Fruit fly (Drosophila melanogaster) whole organism, embryonic: ENCODE measurements around the gene CG2901.

ENCODE experiments used
- Aef1 ChIP-seq: fragments of 200-800 bp; sonication (Bioruptor generic); IDR thresholded peaks from 3 replicates; pipeline ENCODE4 v1.3.6; 2022; ENCODE audit warnings: missing biosample characterization, missing genetic modification characterization
- BEAF-32 ChIP-seq: fragments of 200-800 bp; sonication (Bioruptor generic); optimal IDR thresholded peaks from 3 replicates; lab custom pipeline; 2017; ENCODE audit warnings: missing biosample characterization, missing genetic modification characterization, mild to moderate bottlenecking, moderate library complexity, missing genetic modification reagents
- BtbVII ChIP-seq: fragments of 200-800 bp; sonication (Bioruptor generic); optimal IDR thresholded peaks from 3 replicates; lab custom pipeline; 2017; ENCODE audit warnings: missing biosample characterization, mild to moderate bottlenecking, missing genetic modification characterization
- CG10321 ChIP-seq: fragments of 200-800 bp; sonication (Bioruptor generic); IDR thresholded peaks from 2 replicates; pipeline ENCODE4 v1.3.6; 2022; ENCODE audit warnings: missing biosample characterization, missing genetic modification characterization
- CG11247 ChIP-seq: fragments of 200-800 bp; sonication (Bioruptor generic); IDR thresholded peaks from 2 replicates; pipeline ENCODE4 v1.3.6; 2022; ENCODE audit warnings: missing biosample characterization, missing genetic modification characterization
- CG12155 ChIP-seq: fragments of 200-800 bp; sonication (Bioruptor generic); optimal IDR thresholded peaks from 3 replicates; lab custom pipeline; 2016; ENCODE audit warnings: missing biosample characterization, missing genetic modification characterization
- CG12236 ChIP-seq: fragments of 200-800 bp; sonication (Bioruptor generic); optimal IDR thresholded peaks from 2 replicates; lab custom pipeline; 2016; ENCODE audit warnings: missing biosample characterization, missing genetic modification characterization
- CG12659 ChIP-seq: fragments of 200-800 bp; sonication (Bioruptor generic); optimal IDR thresholded peaks from 3 replicates; lab custom pipeline; 2017; ENCODE audit warnings: mild to moderate bottlenecking, missing biosample characterization, missing genetic modification reagents, missing genetic modification characterization
- CG13424 ChIP-seq: fragments of 200-800 bp; sonication (Bioruptor generic); optimal IDR thresholded peaks from 2 replicates; lab custom pipeline; 2019; ENCODE audit warnings: missing biosample characterization, mild to moderate bottlenecking, missing genetic modification characterization, moderate library complexity
- CG14014 ChIP-seq: fragments of 200-800 bp; sonication (Bioruptor generic); IDR thresholded peaks from 2 replicates; pipeline ENCODE4 v1.3.6; 2022; ENCODE audit warnings: missing biosample characterization, missing genetic modification characterization
- CG14441 ChIP-seq: fragments of 200-800 bp; sonication (Bioruptor generic); IDR thresholded peaks from 2 replicates; pipeline ENCODE4 v1.3.6; 2022; ENCODE audit warnings: missing biosample characterization, missing genetic modification characterization
- CG15514 ChIP-seq: fragments of 200-800 bp; sonication (Bioruptor generic); optimal IDR thresholded peaks from 3 replicates; lab custom pipeline; 2017; ENCODE audit warnings: missing biosample characterization, missing genetic modification characterization, mild to moderate bottlenecking, moderate library complexity, missing genetic modification reagents
- CG17612 ChIP-seq: fragments of 200-800 bp; sonication (Bioruptor generic); IDR thresholded peaks from 2 replicates; pipeline ENCODE4 v1.3.6; 2022; ENCODE audit warnings: missing biosample characterization, missing genetic modification characterization
- CG1832 ChIP-seq: fragments of 200-800 bp; sonication (Bioruptor generic); optimal IDR thresholded peaks from 2 replicates; lab custom pipeline; 2017; ENCODE audit warnings: missing biosample characterization, mild to moderate bottlenecking, missing genetic modification characterization, inconsistent platforms
- CG2120 ChIP-seq: fragments of 200-800 bp; sonication (Bioruptor generic); optimal IDR thresholded peaks from 3 replicates; lab custom pipeline; 2016; ENCODE audit warnings: missing biosample characterization, missing genetic modification characterization
- CG2678 ChIP-seq: fragments of 200-800 bp; sonication (Bioruptor generic); optimal IDR thresholded peaks from 3 replicates; lab custom pipeline; 2019; ENCODE audit warnings: missing biosample characterization, mild to moderate bottlenecking, missing genetic modification characterization, moderate library complexity
- CG32532 ChIP-seq: fragments of 200-800 bp; sonication (Bioruptor generic); IDR thresholded peaks from 2 replicates; pipeline ENCODE4 v1.3.6; 2022; ENCODE audit warnings: missing biosample characterization, missing genetic modification characterization
- CG3281 ChIP-seq: fragments of 200-800 bp; sonication (Bioruptor generic); optimal IDR thresholded peaks from 3 replicates; lab custom pipeline; 2017; ENCODE audit warnings: missing biosample characterization, mild to moderate bottlenecking, missing genetic modification characterization
- CG3407 ChIP-seq: fragments of 200-800 bp; sonication (Bioruptor generic); optimal IDR thresholded peaks from 2 replicates; lab custom pipeline; 2018; ENCODE audit warnings: missing biosample characterization, mild to moderate bottlenecking, missing genetic modification characterization
- CG5245 ChIP-seq: fragments of 200-800 bp; sonication (Bioruptor generic); optimal IDR thresholded peaks from 3 replicates; lab custom pipeline; 2016; ENCODE audit warnings: missing biosample characterization, missing genetic modification characterization
- CG7271 ChIP-seq: fragments of 200-800 bp; sonication (Bioruptor generic); optimal IDR thresholded peaks from 2 replicates; lab custom pipeline; 2018; ENCODE audit warnings: missing biosample characterization, mild to moderate bottlenecking, missing genetic modification characterization, moderate library complexity
- CG7928 ChIP-seq: fragments of 200-800 bp; sonication (Bioruptor generic); optimal IDR thresholded peaks from 2 replicates; lab custom pipeline; 2017; ENCODE audit warnings: missing biosample characterization, mild to moderate bottlenecking, missing genetic modification characterization
- CG9727 ChIP-seq: fragments of 200-800 bp; sonication (Bioruptor generic); optimal IDR thresholded peaks from 3 replicates; lab custom pipeline; 2017; ENCODE audit warnings: missing biosample characterization, mild to moderate bottlenecking, missing genetic modification characterization
- Drgx ChIP-seq: fragments of 200-800 bp; sonication (Bioruptor generic); IDR thresholded peaks from 2 replicates; pipeline ENCODE4 v1.3.6; 2022; ENCODE audit warnings: missing biosample characterization, missing genetic modification characterization
- Fer1 ChIP-seq: fragments of 200-800 bp; sonication (Bioruptor generic); optimal IDR thresholded peaks from 2 replicates; lab custom pipeline; 2017; ENCODE audit warnings: missing biosample characterization, mild to moderate bottlenecking, missing genetic modification characterization
- H2.0 ChIP-seq: fragments of 200-800 bp; sonication (Bioruptor generic); IDR thresholded peaks from 2 replicates; pipeline ENCODE4 v1.3.6; 2022; ENCODE audit warnings: missing biosample characterization, missing genetic modification characterization
- Hand ChIP-seq: fragments of 200-800 bp; sonication (Bioruptor generic); optimal IDR thresholded peaks from 2 replicates; lab custom pipeline; 2017; ENCODE audit warnings: mild to moderate bottlenecking, missing biosample characterization, missing genetic modification reagents, missing genetic modification characterization
- Hmr ChIP-seq: fragments of 200-800 bp; sonication (Bioruptor generic); optimal IDR thresholded peaks from 3 replicates; lab custom pipeline; 2017; ENCODE audit warnings: mild to moderate bottlenecking, missing biosample characterization, missing genetic modification reagents, missing genetic modification characterization
- Nf-YB ChIP-seq: fragments of 200-800 bp; sonication (Bioruptor generic); optimal IDR thresholded peaks from 3 replicates; lab custom pipeline; 2019; ENCODE audit warnings: missing biosample characterization, mild to moderate bottlenecking, missing genetic modification characterization, moderate library complexity
- Oaz ChIP-seq: fragments of 200-800 bp; sonication (Bioruptor generic); IDR thresholded peaks from 2 replicates; pipeline ENCODE4 v1.3.6; 2022; ENCODE audit warnings: missing biosample characterization, missing genetic modification characterization
- Trl ChIP-seq, 3 experiments: fragments of >200 bp in 2 of 3; fragments of 200-800 bp in 1 of 3; sonication (Bioruptor generic) in 1 of 3; optimal IDR thresholded peaks; 2 replicates in 1 of 3; 3 replicates in 2 of 3; lab custom pipeline; 2016 to 2017; ENCODE audit warnings: missing biosample characterization in 1 of 3, missing genetic modification characterization in 1 of 3
- ab ChIP-seq: fragments of 200-800 bp; sonication (Bioruptor generic); optimal IDR thresholded peaks from 2 replicates; lab custom pipeline; 2016; ENCODE audit warnings: missing biosample characterization, missing genetic modification characterization
- abd-A ChIP-seq: fragments of 200-800 bp; sonication (Bioruptor generic); optimal IDR thresholded peaks from 3 replicates; lab custom pipeline; 2019; ENCODE audit warnings: missing biosample characterization, mild to moderate bottlenecking, missing genetic modification characterization, moderate library complexity
- chinmo ChIP-seq: fragments of 200-800 bp; sonication (Bioruptor generic); IDR thresholded peaks from 4 replicates; pipeline ENCODE4 v1.3.6; 2022; ENCODE audit warnings: missing biosample characterization, missing genetic modification characterization; ENCODE audit not compliant: partially characterized antibody
- crol ChIP-seq: fragments of 200-800 bp; sonication (Bioruptor generic); IDR thresholded peaks from 2 replicates; pipeline ENCODE4 v1.3.6; 2022; ENCODE audit warnings: missing biosample characterization, missing genetic modification characterization
- gem ChIP-seq: fragments of 200-800 bp; sonication (Bioruptor generic); optimal IDR thresholded peaks from 2 replicates; lab custom pipeline; 2019; ENCODE audit warnings: missing biosample characterization, mild to moderate bottlenecking, missing genetic modification characterization, moderate library complexity
- gt ChIP-seq: fragments of 200-800 bp; sonication (Bioruptor generic); IDR thresholded peaks from 2 replicates; pipeline ENCODE4 v1.3.6; 2022; ENCODE audit warnings: missing biosample characterization, missing genetic modification characterization
- ham ChIP-seq: fragments of 200-800 bp; sonication (Bioruptor generic); IDR thresholded peaks from 2 replicates; pipeline ENCODE4 v1.3.6; 2022; ENCODE audit warnings: missing biosample characterization, missing genetic modification characterization
- insv ChIP-seq, 2 experiments: fragments of 200-800 bp; sonication (Bioruptor generic); optimal IDR thresholded peaks; 3 replicates each; lab custom pipeline; 2016 to 2018; ENCODE audit warnings: missing biosample characterization in 2 of 2, missing genetic modification characterization in 2 of 2
- maf-S ChIP-seq: fragments of 200-800 bp; sonication (Bioruptor generic); optimal IDR thresholded peaks from 2 replicates; lab custom pipeline; 2016; ENCODE audit warnings: missing biosample characterization, missing genetic modification characterization
- pfk ChIP-seq: fragments of 200-800 bp; sonication (Bioruptor generic); optimal IDR thresholded peaks from 2 replicates; lab custom pipeline; 2018; ENCODE audit warnings: missing biosample characterization, mild to moderate bottlenecking, missing genetic modification characterization, moderate library complexity
- row ChIP-seq: fragments of 200-800 bp; sonication (Bioruptor generic); IDR thresholded peaks from 3 replicates; pipeline ENCODE4 v1.3.6; 2022; ENCODE audit warnings: missing biosample characterization, missing genetic modification characterization
- sd ChIP-seq: fragments of 200-800 bp; sonication (Bioruptor generic); optimal IDR thresholded peaks from 3 replicates; lab custom pipeline; 2018; ENCODE audit warnings: missing biosample characterization, mild to moderate bottlenecking, missing genetic modification characterization, moderate library complexity
- sens-2 ChIP-seq: fragments of 200-800 bp; sonication (Bioruptor generic); IDR thresholded peaks from 2 replicates; pipeline ENCODE4 v1.3.6; 2022; ENCODE audit warnings: missing biosample characterization, missing genetic modification characterization
- tna ChIP-seq: fragments of 200-800 bp; sonication (Bioruptor generic); IDR thresholded peaks from 2 replicates; pipeline ENCODE4 v1.3.6; 2022; ENCODE audit warnings: missing biosample characterization, missing genetic modification characterization; ENCODE audit not compliant: partially characterized antibody
- trem ChIP-seq: fragments of 200-800 bp; optimal IDR thresholded peaks from 3 replicates; lab custom pipeline; 2019; ENCODE audit warnings: missing biosample characterization, mild to moderate bottlenecking, missing genetic modification characterization, moderate library complexity
- vfl ChIP-seq: fragments of 200-800 bp; sonication (Bioruptor generic); optimal IDR thresholded peaks from 2 replicates; lab custom pipeline; 2016; ENCODE audit warnings: missing biosample characterization, missing genetic modification characterization
- wor ChIP-seq: fragments of 200-800 bp; sonication (Bioruptor generic); IDR thresholded peaks from 2 replicates; pipeline ENCODE4 v1.3.6; 2022; ENCODE audit warnings: missing biosample characterization, missing genetic modification characterization
- zfh1 ChIP-seq: fragments of 200-800 bp; sonication (Bioruptor generic); IDR thresholded peaks from 3 replicates; pipeline ENCODE4 v1.3.6; 2022; ENCODE audit warnings: missing biosample characterization, missing genetic modification characterization

CG2901 gene

DNA sequence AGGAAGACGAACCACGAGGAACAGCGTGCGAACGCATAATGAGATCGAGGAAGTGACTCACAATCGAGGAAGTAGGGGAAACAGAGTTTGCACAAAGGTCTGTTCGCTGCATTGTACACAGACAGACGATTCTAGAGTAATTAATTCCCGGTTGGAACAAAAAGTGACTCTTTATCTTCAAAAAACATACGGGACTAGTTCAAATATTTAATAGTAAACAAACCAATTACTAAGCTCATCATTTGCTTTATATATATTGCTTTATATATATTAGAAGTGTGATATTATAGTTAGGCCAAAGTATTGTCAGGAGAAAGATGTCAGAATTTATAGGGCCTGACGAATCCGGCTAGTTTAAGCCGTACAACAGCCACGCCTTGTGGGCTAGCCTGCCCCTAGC lies at the start of gene CG2901:
Gene CG2901, plus strand, starts transcription at position 301 of the 400 bp plus-strand sequence.
- no peak for TF ChIP-seq CG14441
- TF ChIP-seq Nf-YB (GFP tag; lab: Kevin White, UChicago) = no peak
- no peak for TF ChIP-seq ham (GFP tag; lab: Robert Waterston, UW)
- TF ChIP-seq CG12236 (GFP tag; lab: Kevin White, UChicago) = no peak
- no peak for TF ChIP-seq CG3281 (GFP tag; lab: Kevin White, UChicago)
- no peak for TF ChIP-seq Oaz (GFP tag; lab: Robert Waterston, UW)

DNA sequence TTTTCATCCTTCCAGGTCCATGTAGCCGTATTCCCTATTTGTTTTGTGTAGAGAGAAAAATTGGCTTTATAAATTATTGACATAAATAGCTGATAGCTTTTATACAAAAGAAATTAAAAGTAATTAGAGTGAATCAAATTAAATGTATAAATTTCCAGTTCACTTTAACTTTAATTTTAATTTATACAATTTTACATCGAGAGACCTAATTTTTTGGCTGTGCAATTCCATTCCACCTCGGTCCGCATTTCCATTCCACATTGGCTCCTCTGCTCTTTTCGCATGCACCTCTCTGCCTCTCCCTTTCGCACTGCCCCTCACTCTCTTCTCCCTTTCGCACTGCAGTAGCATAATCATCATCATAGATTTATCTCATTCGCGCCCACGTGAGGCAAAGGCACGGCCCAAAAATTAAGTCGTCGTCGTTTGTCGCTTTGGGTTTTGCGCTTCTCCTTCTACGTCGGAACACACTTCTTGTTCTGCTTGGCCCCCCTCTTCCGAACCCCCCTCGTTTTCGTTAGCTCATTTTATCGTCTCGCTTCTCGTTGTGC lies 49.0 kb upstream of the CG2901 start:
- TF ChIP-seq CG1832 (GFP tag; lab: Kevin White, UChicago) (peak; percentile 82), Hmr (GFP tag; lab: Kevin White, UChicago) (peak; percentile 27), abd-A (peak; percentile 21), insv (GFP tag; optimal IDR thresholded peaks at IDR 0.05; lab: Kevin White, UChicago) (no peak), CG2120 (GFP tag; lab: Kevin White, UChicago) (peak; percentile 3), CG12659 (no peak), CG2678 (tag; lab: Kevin White, UChicago) (peak; percentile 8), H2.0 (GFP tag; lab: Robert Waterston, UW) (no peak), CG11247 (GFP tag; lab: Robert Waterston, UW) (no peak), sens-2 (GFP tag; lab: Robert Waterston, UW) (no peak), crol (peak; percentile 71), Aef1 (no peak), Trl (optimal IDR thresholded peaks at IDR 0.05; lab: Kevin White, UChicago) (peak in 1 of 2 experiments; percentile 24), Trl (GFP tag; optimal IDR thresholded peaks at IDR 0.05; lab: Kevin White, UChicago) (no peak), Fer1 (GFP tag; lab: Kevin White, UChicago) (no peak), gt (GFP tag; lab: Robert Waterston, UW) (no peak), CG14014 (GFP tag; lab: Robert Waterston, UW) (no peak), CG9727 (GFP tag; lab: Kevin White, UChicago) (peak; percentile 16), Hand (GFP tag; lab: Kevin White, UChicago) (peak; percentile 8), CG13424 (tag; lab: Kevin White, UChicago) (no peak), sd (tag; lab: Kevin White, UChicago) (no peak), Drgx (GFP tag; lab: Robert Waterston, UW) (peak; percentile 51; the same call in 1 of the 2 replicates), CG7928 (GFP tag; lab: Kevin White, UChicago) (no peak), CG10321 (peak; percentile 89), tna (GFP tag; lab: Robert Waterston, UW) (no peak), CG12155 (GFP tag; lab: Kevin White, UChicago) (peak; percentile 44), chinmo (GFP tag; lab: Robert Waterston, UW) (peak; percentile 30; the same call in 1 of the 4 replicates), BEAF-32 (GFP tag; lab: Kevin White, UChicago) (no peak), trem (tag; lab: Kevin White, UChicago) (no peak), vfl (no peak), wor (GFP tag; lab: Robert Waterston, UW) (no peak), CG5245 (GFP tag; lab: Kevin White, UChicago) (no peak), BtbVII (GFP tag; lab: Kevin White, UChicago) (no peak), gem (tag; lab: Kevin White, UChicago) (peak; percentile 14), pfk (peak; percentile 35), ab (GFP tag; lab: Kevin White, UChicago) (no peak), row (GFP tag; lab: Robert Waterston, UW) (peak; percentile 19; the same call in 1 of the 3 replicates), zfh1 (GFP tag; lab: Robert Waterston, UW) (no peak), CG32532 (GFP tag; lab: Robert Waterston, UW) (no peak), CG15514 (no peak), CG7271 (no peak), CG3407 (GFP tag; lab: Kevin White, UChicago) (no peak), CG17612 (GFP tag; lab: Robert Waterston, UW) (no peak), maf-S (GFP tag; lab: Kevin White, UChicago) (no peak)
